Fruit fly (Drosophila melanogaster): ENCODE data around the gene CG7054.

- TF ChIP-seq CTCF (optimal IDR thresholded peaks at IDR 0.05), result no peak
- TF ChIP-seq CG8478 (optimal IDR thresholded peaks at IDR 0.05), result no peak
Observed at dm6 chr3R:22449871-22450424, 14.8 kb upstream of the CG7054 start.
